Fruit fly (Drosophila melanogaster): ENCODE measurements around the gene CG10472.

CG10472 gene

DNA sequence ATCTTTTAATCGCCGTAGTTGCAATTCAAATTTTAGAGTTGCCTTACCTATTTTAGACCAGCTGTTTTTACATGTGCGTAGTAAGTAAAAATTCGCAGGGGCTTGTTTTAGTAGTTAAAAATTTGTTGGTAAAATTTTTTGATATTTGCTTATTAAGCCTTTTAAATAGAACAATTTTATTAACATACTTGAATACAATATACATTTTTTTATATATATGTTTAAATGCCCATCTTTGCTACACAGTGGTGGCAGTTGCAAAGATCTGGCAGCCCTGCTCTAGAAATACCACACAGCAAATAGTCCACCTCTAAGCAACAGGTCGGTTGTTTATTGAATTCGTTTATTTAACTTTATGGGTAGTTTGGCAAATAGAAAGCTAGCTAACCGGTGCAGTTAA is 32.0 kb upstream of the CG10472 start, which contains the start of the genes CG10467 and loj (continued):
- TF ChIP-seq CG3163 (GFP tag; optimal IDR thresholded peaks at IDR 0.05), result peak; percentile 56
- TF ChIP-seq CG6765 (GFP tag; optimal IDR thresholded peaks at IDR 0.05), result peak; percentile 74
- peak; percentile 92 for TF ChIP-seq Six4 (GFP tag; optimal IDR thresholded peaks at IDR 0.05)
- TF ChIP-seq Lhr (GFP tag; optimal IDR thresholded peaks at IDR 0.05), result peak; percentile 90
- TF ChIP-seq chinmo (GFP tag; IDR thresholded peaks at IDR 0.05; ENCODE audit: partially characterized antibody), result no peak
- TF ChIP-seq CG10565 (GFP tag; optimal IDR thresholded peaks at IDR 0.05), result peak; percentile 50
- TF ChIP-seq seq (GFP tag; IDR thresholded peaks at IDR 0.05), result peak; percentile 86
- peak; percentile 97 for TF ChIP-seq tin (GFP tag; optimal IDR thresholded peaks at IDR 0.05)
- peak; percentile 93 for TF ChIP-seq CG31388 (GFP tag; optimal IDR thresholded peaks at IDR 0.05)
- peak; percentile 41 for TF ChIP-seq CG12236 (GFP tag; optimal IDR thresholded peaks at IDR 0.05)
- peak; percentile 78 for TF ChIP-seq Bdp1 (GFP tag; optimal IDR thresholded peaks at IDR 0.05)
- peak; percentile 86 for TF ChIP-seq HLH54F (GFP tag; optimal IDR thresholded peaks at IDR 0.05)
- peak; percentile 79 for TF ChIP-seq nau (GFP tag; optimal IDR thresholded peaks at IDR 0.05)
- peak; percentile 80 for TF ChIP-seq CG6254 (GFP tag; optimal IDR thresholded peaks at IDR 0.05)
- peak; percentile 81 for TF ChIP-seq CG8281 (tag; optimal IDR thresholded peaks at IDR 0.05)
- peak; percentile 85 for TF ChIP-seq CG13624 (GFP tag; optimal IDR thresholded peaks at IDR 0.05)
- peak; percentile 79 for TF ChIP-seq CG9876 (GFP tag; optimal IDR thresholded peaks at IDR 0.05)
- TF ChIP-seq CG15011 (GFP tag; optimal IDR thresholded peaks at IDR 0.05), result peak; percentile 81
- TF ChIP-seq CG7987 (GFP tag; optimal IDR thresholded peaks at IDR 0.05), result peak; percentile 73
- peak; percentile 84 for TF ChIP-seq CG17802 (tag; optimal IDR thresholded peaks at IDR 0.05)
- peak; percentile 86 for TF ChIP-seq knrl (GFP tag; IDR thresholded peaks at IDR 0.05; ENCODE audit: partially characterized antibody)
- peak; percentile 86 for TF ChIP-seq vfl (GFP tag; optimal IDR thresholded peaks at IDR 0.05)
- TF ChIP-seq CG1832 (GFP tag; optimal IDR thresholded peaks at IDR 0.05), result no peak
- peak; percentile 90 for TF ChIP-seq toy (GFP tag; IDR thresholded peaks at IDR 0.05)
- TF ChIP-seq da (GFP tag; optimal IDR thresholded peaks at IDR 0.05), result peak; percentile 32
- TF ChIP-seq kah (GFP tag; optimal IDR thresholded peaks at IDR 0.05), result peak; percentile 81
- peak; percentile 98 for TF ChIP-seq CG1602 (GFP tag; optimal IDR thresholded peaks at IDR 0.05)
- peak; percentile 78 to 88 for TF ChIP-seq chif (GFP tag; optimal IDR thresholded peaks at IDR 0.05)
- TF ChIP-seq fd102C (GFP tag; optimal IDR thresholded peaks at IDR 0.05), result peak; percentile 70
- peak; percentile 96 for TF ChIP-seq CG4730 (GFP tag; IDR thresholded peaks at IDR 0.05)
- TF ChIP-seq CG14050 (GFP tag; IDR thresholded peaks at IDR 0.05), result peak; percentile 94
- peak; percentile 80 for TF ChIP-seq tx (GFP tag; optimal IDR thresholded peaks at IDR 0.05)
- TF ChIP-seq CG8478 (optimal IDR thresholded peaks at IDR 0.05), result no peak
- peak; percentile 95 for TF ChIP-seq CG30431 (GFP tag; optimal IDR thresholded peaks at IDR 0.05)
- TF ChIP-seq CG5245 (GFP tag; optimal IDR thresholded peaks at IDR 0.05), result peak; percentile 93
- TF ChIP-seq CG10654 (GFP tag; optimal IDR thresholded peaks at IDR 0.05), result peak; percentile 96
- TF ChIP-seq bab2 (GFP tag; optimal IDR thresholded peaks at IDR 0.05), result peak; percentile 88
- peak; percentile 96 for TF ChIP-seq CG31441 (GFP tag; IDR thresholded peaks at IDR 0.05)
- TF ChIP-seq jigr1 (GFP tag; IDR thresholded peaks at IDR 0.05), result peak; percentile 92
- TF ChIP-seq CG31365 (tag; optimal IDR thresholded peaks at IDR 0.05), result no peak
- TF ChIP-seq Adf1 (GFP tag; IDR thresholded peaks at IDR 0.05), result peak; percentile 79
- peak; percentile 93 for TF ChIP-seq CG1233 (GFP tag; optimal IDR thresholded peaks at IDR 0.05)
- TF ChIP-seq CG10462 (GFP tag; optimal IDR thresholded peaks at IDR 0.05), result peak; percentile 90
- TF ChIP-seq CG1024 (GFP tag; IDR thresholded peaks at IDR 0.05), result peak; percentile 91
- TF ChIP-seq trem (tag; optimal IDR thresholded peaks at IDR 0.05), result peak; percentile 95
- TF ChIP-seq sob (GFP tag; IDR thresholded peaks at IDR 0.05), result peak; percentile 98
- peak; percentile 86; the same call in 1 of the 2 replicates for TF ChIP-seq CG5953 (GFP tag; IDR thresholded peaks at IDR 0.05)
- TF ChIP-seq Dref (GFP tag; IDR thresholded peaks at IDR 0.05), result peak; percentile 47
- TF ChIP-seq Ada2b (GFP tag; IDR thresholded peaks at IDR 0.05), result peak; percentile 94
- TF ChIP-seq CG9215 (GFP tag; IDR thresholded peaks at IDR 0.05), result peak; percentile 96
- peak; percentile 84 for TF ChIP-seq Dll (GFP tag; IDR thresholded peaks at IDR 0.05; ENCODE audit: partially characterized antibody)
- peak; percentile 73 for TF ChIP-seq CHES-1-like (GFP tag; optimal IDR thresholded peaks at IDR 0.05)

Measured in whole organism, embryonic.